Worm (Caenorhabditis elegans) whole organism, L3 larva: ENCODE measurements around the gene dod-22.

Experiments used
- R02D3.7 ChIP-seq: fragments of 150-350 bp; optimal IDR thresholded peaks from 2 replicates; lab custom pipeline; 2014; ENCODE audit warnings: missing biosample characterization, missing genetic modification characterization
- ZK546.5 ChIP-seq: sonication (generic microtip); optimal IDR thresholded peaks from 2 replicates; lab custom pipeline; 2017; ENCODE audit warnings: missing biosample characterization, missing genetic modification characterization
- jun-1 ChIP-seq: fragments of 150-350 bp; optimal IDR thresholded peaks from 2 replicates; lab custom pipeline; 2014; ENCODE audit warnings: missing biosample characterization, missing genetic modification reagents, missing genetic modification characterization
- lin-15B ChIP-seq: fragments of 150-350 bp; optimal IDR thresholded peaks from 2 replicates; lab custom pipeline; 2014; ENCODE audit warnings: missing biosample characterization, missing genetic modification characterization
- nfya-1 ChIP-seq: sonication (generic microtip); optimal IDR thresholded peaks from 2 replicates; lab custom pipeline; 2017; ENCODE audit warnings: missing genetic modification characterization, mild to moderate bottlenecking, missing compliant biosample characterization, antibody characterized with exemption, moderate library complexity; ENCODE audit not compliant: insufficient read depth
- nhr-12 ChIP-seq: fragments of 150-350 bp; optimal IDR thresholded peaks from 2 replicates; lab custom pipeline; 2014; ENCODE audit warnings: missing biosample characterization, missing genetic modification characterization
- nhr-25 ChIP-seq: sonication (generic microtip); optimal IDR thresholded peaks from 2 replicates; lab custom pipeline; 2017; ENCODE audit warnings: missing biosample characterization, missing genetic modification characterization
- pha-4 ChIP-seq: fragments of 150-350 bp; optimal IDR thresholded peaks from 2 replicates; lab custom pipeline; 2014; ENCODE audit warnings: missing biosample characterization, missing genetic modification reagents, missing genetic modification characterization
- pqm-1 ChIP-seq: fragments of 150-350 bp; optimal IDR thresholded peaks from 2 replicates; lab custom pipeline; 2017; ENCODE audit warnings: missing biosample characterization, missing genetic modification characterization, inconsistent platforms
- sea-2 ChIP-seq: fragments of 150-350 bp; sonication (generic microtip); optimal IDR thresholded peaks from 4 replicates; lab custom pipeline; 2014; ENCODE audit warnings: missing biosample characterization, missing genetic modification reagents, missing genetic modification characterization
- tbx-2 ChIP-seq: sonication (generic microtip); optimal IDR thresholded peaks from 2 replicates; lab custom pipeline; 2016; ENCODE audit warnings: mild to moderate bottlenecking, missing genetic modification characterization, missing compliant biosample characterization
- unc-39 ChIP-seq: sonication (generic microtip); optimal IDR thresholded peaks from 4 replicates; lab custom pipeline; 2017; ENCODE audit warnings: missing biosample characterization, missing genetic modification characterization
- unc-62 ChIP-seq: fragments of 150-350 bp; sonication (generic microtip); optimal IDR thresholded peaks from 4 replicates; lab custom pipeline; 2014; ENCODE audit warnings: missing biosample characterization, missing genetic modification reagents, missing genetic modification characterization
- zag-1 ChIP-seq: fragments of 150-350 bp; optimal IDR thresholded peaks from 2 replicates; lab custom pipeline; 2014; ENCODE audit warnings: missing biosample characterization, missing genetic modification characterization

ce11 chrIV:12948470-12948869 lies 16.7 kb upstream of the dod-22 start, which contains the start of gene F55G11.10:
- TF ChIP-seq R02D3.7 (tag; lab: Kevin White, UChicago) (no peak), nhr-25 (tag; lab: Kevin White, UChicago) (no peak), sea-2 (no peak), ZK546.5 (tag; lab: Kevin White, UChicago) (no peak), unc-62 (GFP tag; lab: Kevin White, UChicago) (no peak), jun-1 (no peak), pha-4 (tag; lab: Kevin White, UChicago) (no peak), unc-39 (tag; lab: Kevin White, UChicago) (no peak), nhr-12 (tag; lab: Kevin White, UChicago) (no peak), zag-1 (tag; lab: Kevin White, UChicago) (no peak), tbx-2 (tag; lab: Kevin White, UChicago) (no peak), pqm-1 (tag; lab: Kevin White, UChicago) (no peak), nfya-1 (tag; lab: Kevin White, UChicago) (no peak), lin-15B (tag; lab: Kevin White, UChicago) (no peak)
